Worm (Caenorhabditis elegans) whole organism, L2 larva: Measurements from ENCODE around the gene cwc-15.

ENCODE experiments used
- nhr-12 ChIP-seq: fragments of 150-350 bp; optimal IDR thresholded peaks from 2 replicates; lab custom pipeline; 2014; ENCODE audit warnings: missing biosample characterization, missing genetic modification characterization
- nhr-237 ChIP-seq: fragments of 150-350 bp; optimal IDR thresholded peaks from 2 replicates; lab custom pipeline; 2014; ENCODE audit warnings: missing biosample characterization, missing genetic modification characterization
- zag-1 ChIP-seq: fragments of 150-350 bp; optimal IDR thresholded peaks from 2 replicates; lab custom pipeline; 2014; ENCODE audit warnings: missing biosample characterization, missing genetic modification characterization
- ztf-11 ChIP-seq: sonication (generic microtip); optimal IDR thresholded peaks from 2 replicates; lab custom pipeline; 2017; ENCODE audit warnings: missing biosample characterization, missing genetic modification characterization
- ztf-4 ChIP-seq: fragments of 150-350 bp; optimal IDR thresholded peaks from 2 replicates; lab custom pipeline; 2014; ENCODE audit warnings: missing biosample characterization, missing genetic modification characterization

- no peak for TF ChIP-seq ztf-4 (tag; lab: Kevin White, UChicago)
- no peak for TF ChIP-seq zag-1 (tag; lab: Kevin White, UChicago)
- TF ChIP-seq nhr-237 (tag; lab: Kevin White, UChicago), result no peak
- TF ChIP-seq ztf-11 (tag; lab: Kevin White, UChicago), result no peak
- no peak for TF ChIP-seq nhr-12 (tag; lab: Kevin White, UChicago)
Measured at ce11 chrV:16022600-16022999, 551 bp upstream of the cwc-15 start.
